Fruit fly (Drosophila melanogaster) S2 (cell line): ENCODE measurements around the gene Drsl1.

Experiments used
- CG8478 ChIP-seq: fragments of >200 bp; optimal IDR thresholded peaks from 2 replicates; lab custom pipeline; 2018
- CTCF ChIP-seq, 2 experiments: fragments of >200 bp; optimal IDR thresholded peaks; 2 replicates each; lab custom pipeline; 2018

dm6 chr3L:3352516-3352915 is 16.9 kb upstream of the Drsl1 start:
- TF ChIP-seq CTCF (optimal IDR thresholded peaks at IDR 0.05; lab: Kevin White, UChicago) (no peak), CG8478 (lab: Kevin White, UChicago) (no peak)
